Fruit fly (Drosophila melanogaster): ENCODE data around the gene CG15431.

- TF ChIP-seq CTCF (optimal IDR thresholded peaks at IDR 0.05) (no peak), CG8478 (optimal IDR thresholded peaks at IDR 0.05) (no peak)
Measured at dm6 chr2L:4368553-4369268, 72.4 kb downstream of the CG15431 start.

All from S2 (cell line).